Fruit fly (Drosophila melanogaster) Kc167 (cell line): ENCODE measurements around the gene br.

Experiments used
- Myc ChIP-seq: fragments of >200 bp; optimal IDR thresholded peaks from 2 replicates; lab custom pipeline; 2017; ENCODE audit warnings: missing external identifiers
- Sin3A ChIP-seq: fragments of >200 bp; optimal IDR thresholded peaks from 2 replicates; lab custom pipeline; 2018; ENCODE audit warnings: missing external identifiers
- h ChIP-seq: fragments of >200 bp; optimal IDR thresholded peaks from 3 replicates; lab custom pipeline; 2018; ENCODE audit warnings: missing external identifiers
- psq ChIP-seq: fragments of >200 bp; optimal IDR thresholded peaks from 2 replicates; lab custom pipeline; 2017; ENCODE audit warnings: missing external identifiers
- ttk ChIP-seq: sonication (Bioruptor generic); optimal IDR thresholded peaks from 2 replicates; lab custom pipeline; 2017; ENCODE audit warnings: missing external identifiers

DNA sequence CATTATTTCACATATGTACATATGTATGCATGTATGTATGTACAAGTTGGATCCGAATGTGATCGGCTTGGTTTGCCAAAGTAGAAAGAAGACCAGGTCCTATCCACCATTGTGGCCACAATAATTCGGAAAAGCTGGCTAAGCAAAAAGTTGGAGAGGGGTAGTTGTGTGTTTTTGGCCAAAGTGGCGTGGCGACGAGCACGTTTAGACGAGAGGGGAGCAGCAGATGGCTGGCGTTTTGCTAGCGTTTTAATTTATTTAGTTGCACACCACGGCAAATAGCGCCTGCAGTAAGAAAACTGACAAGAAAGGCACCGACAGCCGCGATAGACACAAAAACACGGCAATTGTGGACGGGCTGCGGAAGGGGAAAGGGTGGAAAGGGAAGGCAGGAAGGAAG, 50.2 kb downstream of the br start:
- TF ChIP-seq h (lab: Kevin White, UChicago) (no peak), Myc (lab: Kevin White, UChicago) (no peak), ttk (lab: Kevin White, UChicago) (no peak), psq (lab: Kevin White, UChicago) (no peak), Sin3A (lab: Kevin White, UChicago) (no peak)
